Fruit fly (Drosophila melanogaster) S2 (cell line): Measurements from ENCODE around the gene CAH6.

Experiments
- CG8478 ChIP-seq: fragments of >200 bp; optimal IDR thresholded peaks from 2 replicates; lab custom pipeline; 2018
- CTCF ChIP-seq, 2 experiments: fragments of >200 bp; optimal IDR thresholded peaks; 2 replicates each; lab custom pipeline; 2018

The CAH6 gene

DNA sequence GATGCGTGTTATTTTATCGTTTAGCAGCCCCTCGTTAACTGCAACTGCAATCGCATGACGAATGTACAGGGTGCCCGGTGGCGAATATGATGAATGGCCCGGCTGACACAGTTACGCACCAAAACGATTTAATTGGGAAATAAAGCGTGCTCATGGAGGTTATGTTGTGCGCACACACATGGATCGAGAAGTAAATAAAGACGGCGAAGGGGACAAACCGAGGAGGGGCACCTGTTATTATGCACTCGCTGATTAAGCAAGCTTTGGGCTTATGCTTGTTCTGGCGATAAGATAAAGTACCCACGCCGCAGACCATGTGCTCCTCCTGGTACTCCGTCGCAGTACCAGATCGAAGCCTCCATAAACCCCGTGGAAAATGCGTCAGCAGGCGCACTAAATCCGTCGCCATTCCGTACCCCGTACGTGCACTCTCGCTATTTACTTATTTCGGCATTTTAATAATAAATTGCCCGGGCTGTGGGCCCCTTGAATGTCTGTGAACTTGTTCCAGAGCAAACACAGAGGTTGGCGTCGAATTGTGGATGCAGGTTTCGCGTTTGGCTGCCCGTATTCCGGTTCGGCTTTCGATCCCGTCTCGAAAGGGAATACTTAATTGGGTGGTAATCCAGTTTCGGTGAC is 32.2 kb upstream of the CAH6 start:
- TF ChIP-seq CG8478 (lab: Kevin White, UChicago): no peak
- no peak for TF ChIP-seq CTCF (optimal IDR thresholded peaks at IDR 0.05; lab: Kevin White, UChicago)

DNA sequence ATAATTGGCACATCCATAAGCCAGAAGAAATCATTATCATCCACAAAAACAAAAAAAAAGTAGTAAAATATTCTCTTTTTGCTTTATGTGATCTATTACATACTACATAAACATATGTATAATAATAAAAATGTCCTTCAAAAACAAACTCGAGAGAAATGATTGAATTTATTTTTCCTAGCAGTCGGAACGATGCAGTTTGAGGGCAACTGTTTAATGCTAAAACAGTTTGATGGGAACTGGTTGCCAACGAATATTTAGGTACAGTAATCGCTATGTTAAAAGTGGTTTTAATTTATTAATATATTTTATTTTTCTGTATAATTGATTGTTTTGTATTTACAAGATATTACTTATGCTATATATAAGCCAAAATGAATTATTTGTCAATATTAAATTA is 26.3 kb upstream of the CAH6 start:
- TF ChIP-seq CTCF (optimal IDR thresholded peaks at IDR 0.05; lab: Kevin White, UChicago) (peak in 1 of 2 experiments; percentile 9), CG8478 (lab: Kevin White, UChicago) (no peak)

DNA sequence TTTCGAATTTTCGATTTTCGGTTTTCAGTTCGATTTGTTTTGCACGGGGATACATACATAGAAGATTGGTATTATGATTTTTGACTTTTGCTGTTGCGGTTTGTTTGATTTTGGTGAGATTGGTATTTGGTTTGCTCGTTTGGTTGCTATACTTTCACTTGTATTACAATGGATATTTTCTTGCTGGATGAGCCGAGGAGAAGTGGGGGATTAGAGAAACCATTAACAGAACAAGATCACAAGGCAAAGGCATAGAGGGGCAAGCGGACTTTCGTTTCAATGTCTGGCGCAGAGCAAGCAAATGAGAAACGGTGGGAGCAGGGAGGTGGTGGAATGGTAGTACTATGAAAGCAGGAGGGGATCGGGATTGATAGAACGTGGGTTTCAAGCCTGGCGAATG is 25.2 kb upstream of the CAH6 start, which contains the start of gene CG15563:
Gene CG15563, minus strand, starts transcription at position 101 of the 400 bp plus-strand sequence.
- TF ChIP-seq CTCF (optimal IDR thresholded peaks at IDR 0.05; lab: Kevin White, UChicago) (no peak), CG8478 (lab: Kevin White, UChicago) (no peak)

DNA sequence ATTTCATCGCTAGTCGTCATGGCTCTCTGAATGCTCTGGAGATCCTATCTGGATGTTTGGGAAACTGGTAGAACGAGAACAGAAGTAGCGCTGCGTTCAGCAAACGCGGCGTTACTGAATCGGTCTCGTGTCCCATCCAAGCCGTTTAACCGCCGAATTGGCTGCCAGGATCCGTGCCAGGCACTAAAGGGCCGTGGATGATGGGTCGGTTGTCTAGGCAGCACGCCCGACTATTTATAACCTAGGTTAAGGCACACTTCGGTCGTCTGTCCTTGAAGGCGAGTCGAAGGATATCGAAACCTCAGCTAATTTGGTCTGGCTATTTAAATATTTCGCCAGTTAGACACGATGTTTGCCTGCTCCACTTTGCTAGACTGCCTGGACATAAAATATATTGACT is 22.1 kb upstream of the CAH6 start, which contains the start of gene CG15564:
Gene CG15564, minus strand, starts transcription at position 101 of the 400 bp plus-strand sequence.
- no peak for TF ChIP-seq CTCF (optimal IDR thresholded peaks at IDR 0.05; lab: Kevin White, UChicago)
- no peak for TF ChIP-seq CG8478 (lab: Kevin White, UChicago)

DNA sequence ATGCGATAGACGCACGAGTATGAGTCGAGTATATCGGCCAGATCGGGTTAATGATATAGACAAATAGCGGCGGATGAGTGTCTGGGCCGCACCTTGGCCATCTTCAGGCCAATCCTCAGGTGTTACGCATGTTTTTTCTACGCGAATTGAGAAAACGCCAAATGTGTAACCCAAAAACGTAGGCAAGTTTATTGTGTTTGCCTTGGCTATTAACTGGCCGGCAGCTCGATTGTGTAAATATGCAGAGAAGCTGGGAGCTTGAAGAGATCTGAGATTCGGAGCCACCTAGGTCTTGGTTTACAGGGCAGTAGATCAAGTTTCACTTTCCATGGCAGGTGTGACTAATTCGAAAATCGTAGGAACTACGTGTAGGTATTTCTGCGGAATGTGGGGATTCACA is 17.4 kb upstream of the CAH6 start:
- TF ChIP-seq CTCF (optimal IDR thresholded peaks at IDR 0.05; lab: Kevin White, UChicago) (no peak), CG8478 (lab: Kevin White, UChicago) (no peak)

DNA sequence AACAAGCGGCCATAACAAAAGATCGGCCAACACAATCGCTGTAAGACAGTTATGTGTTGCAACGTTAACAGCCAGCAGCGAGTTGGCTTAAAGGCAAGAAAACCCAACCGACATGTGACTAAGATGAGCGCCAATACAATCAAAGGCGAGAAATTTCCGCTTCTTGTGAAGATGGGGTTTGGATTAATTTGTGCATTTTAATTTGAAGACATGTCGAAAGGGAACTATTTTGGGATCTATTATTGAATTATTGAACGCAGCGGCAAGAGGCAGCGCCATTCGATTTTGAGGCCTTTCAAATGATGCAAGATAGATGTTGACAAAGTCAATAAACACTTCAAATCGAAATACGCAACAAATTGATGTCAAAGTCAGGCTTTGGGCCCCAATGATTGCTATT is 16.3 kb upstream of the CAH6 start:
- TF ChIP-seq CG8478 (lab: Kevin White, UChicago) (no peak), CTCF (optimal IDR thresholded peaks at IDR 0.05; lab: Kevin White, UChicago) (no peak)

DNA sequence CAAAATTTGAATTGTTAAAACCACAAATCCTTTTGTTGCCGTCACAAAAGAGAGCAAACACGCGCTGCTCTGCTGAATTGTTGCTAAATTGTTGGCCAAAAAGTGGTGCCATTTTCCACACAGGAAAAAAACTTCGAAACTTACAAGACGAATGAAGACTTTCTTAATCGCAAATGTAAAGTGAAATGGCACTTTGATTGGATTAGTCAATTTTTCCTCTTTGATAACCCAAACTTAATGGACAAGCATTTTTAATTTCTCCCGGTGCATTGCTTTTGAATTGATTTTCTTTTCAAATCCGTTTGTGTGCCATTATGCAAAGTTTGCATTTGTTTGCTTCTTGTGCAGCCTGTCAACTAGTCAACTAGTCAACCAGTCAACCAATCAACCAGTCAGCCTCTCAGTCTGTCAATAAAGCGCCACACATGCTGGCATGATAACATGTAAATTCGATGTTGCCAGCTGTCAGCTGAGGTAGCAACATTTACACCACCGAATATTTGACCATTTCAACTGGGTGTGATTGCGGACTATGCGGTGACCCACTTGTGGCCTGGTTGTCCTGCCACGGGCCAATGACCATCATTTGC is 14.2 kb upstream of the CAH6 start:
- TF ChIP-seq CG8478 (lab: Kevin White, UChicago) (no peak), CTCF (optimal IDR thresholded peaks at IDR 0.05; lab: Kevin White, UChicago) (no peak)

DNA sequence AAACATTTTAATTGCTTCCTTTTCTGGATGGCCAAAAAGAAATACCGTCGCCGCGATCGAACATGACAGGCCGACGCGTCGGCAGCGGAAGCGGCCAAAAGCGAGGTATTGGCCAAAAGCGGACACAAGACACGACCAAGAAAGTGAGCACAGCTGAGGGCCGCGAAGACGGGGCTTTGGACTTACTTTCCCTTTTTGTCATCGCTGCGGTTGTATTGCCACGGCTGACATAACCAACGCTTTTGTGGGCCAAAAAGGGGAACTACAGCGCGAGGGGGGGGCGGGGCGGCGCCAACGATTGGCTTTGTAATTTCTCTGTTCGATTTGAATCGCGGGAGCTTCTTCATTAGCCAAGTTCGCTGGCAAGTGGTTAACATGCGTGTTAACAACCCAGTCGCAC is 11.6 kb upstream of the CAH6 start:
- TF ChIP-seq CTCF (optimal IDR thresholded peaks at IDR 0.05; lab: Kevin White, UChicago) (no peak), CG8478 (lab: Kevin White, UChicago) (no peak)

DNA sequence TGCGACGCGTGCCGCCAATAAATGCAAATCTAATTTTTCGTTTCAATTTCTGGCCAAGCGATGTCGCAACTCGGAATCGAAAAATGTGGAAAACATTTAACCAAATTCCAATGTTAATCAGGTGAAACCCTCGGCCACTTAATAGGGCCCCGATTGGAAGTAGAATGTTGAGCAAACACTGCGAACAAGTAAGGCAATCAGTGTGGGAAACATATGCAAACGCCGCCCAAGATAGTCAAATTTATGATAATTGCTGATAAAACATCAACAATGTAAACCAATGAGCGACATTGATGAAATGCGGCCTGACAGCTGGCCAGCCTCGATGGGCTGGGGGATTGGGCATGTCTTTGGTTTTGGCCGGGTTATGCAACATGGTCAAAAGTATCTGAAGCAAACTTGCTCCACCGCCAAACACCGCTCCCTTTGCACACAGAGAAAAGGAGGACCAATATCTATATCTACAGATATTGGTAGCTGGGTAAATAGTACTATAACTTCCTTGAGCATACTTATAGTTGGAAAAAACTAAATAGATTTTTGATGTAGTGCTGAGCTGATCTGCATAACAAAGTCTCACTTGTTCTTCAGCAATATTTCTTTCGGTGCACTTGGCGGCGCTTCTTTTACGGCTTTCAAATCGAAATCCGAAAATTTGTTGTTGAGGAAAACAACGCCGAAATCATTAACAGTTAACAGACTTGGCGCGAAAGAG is 10.0 kb upstream of the CAH6 start:
- TF ChIP-seq CG8478 (lab: Kevin White, UChicago) (no peak), CTCF (optimal IDR thresholded peaks at IDR 0.05; lab: Kevin White, UChicago) (no peak)

DNA sequence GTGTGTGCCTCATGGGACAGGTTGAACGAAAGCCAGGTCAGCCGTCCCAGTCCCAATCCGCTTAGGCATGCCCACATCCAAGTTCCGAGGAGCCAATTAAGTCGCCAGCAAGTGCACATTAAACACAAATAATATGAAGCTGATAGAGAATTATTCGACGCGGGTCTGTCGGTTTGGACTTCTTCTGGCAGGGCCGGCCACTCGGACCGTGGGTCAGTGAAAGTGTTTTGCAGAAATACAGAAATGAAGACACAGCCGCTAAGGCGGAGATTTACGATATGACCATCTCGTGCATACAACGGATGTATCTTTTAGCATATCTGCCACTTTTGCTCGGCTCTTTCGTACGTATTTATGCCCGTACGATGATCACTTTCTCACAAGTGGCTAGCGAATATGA is 9.2 kb upstream of the CAH6 start:
- TF ChIP-seq CTCF (optimal IDR thresholded peaks at IDR 0.05; lab: Kevin White, UChicago) (no peak), CG8478 (lab: Kevin White, UChicago) (no peak)

DNA sequence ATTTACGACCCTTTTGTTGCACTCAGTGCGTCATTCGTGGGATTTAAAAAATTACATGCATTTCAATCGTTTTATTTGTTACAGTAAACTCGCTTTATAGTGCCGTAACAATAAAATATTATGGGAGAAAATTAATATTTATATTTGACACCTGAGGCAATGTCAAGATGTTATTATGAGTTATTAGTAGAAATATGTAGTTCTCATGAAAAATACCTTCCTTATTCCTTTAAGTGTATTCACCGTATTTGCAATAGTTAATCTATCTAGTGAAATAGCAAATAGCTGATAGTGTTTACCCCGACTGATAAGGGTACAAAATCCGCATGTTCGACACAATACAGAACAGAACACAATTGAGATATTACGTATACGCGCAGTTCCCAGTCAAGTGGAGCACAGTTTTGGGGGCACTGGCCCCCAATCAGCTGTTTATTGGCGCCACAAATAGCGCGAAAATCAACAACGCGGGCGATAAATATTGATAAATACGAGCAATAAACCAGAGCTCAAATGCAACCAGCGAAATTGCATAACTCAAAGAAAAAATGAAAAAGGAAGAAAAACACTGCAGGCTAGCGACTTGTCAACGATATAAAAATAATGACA is 6.9 kb upstream of the CAH6 start:
- TF ChIP-seq CG8478 (lab: Kevin White, UChicago): no peak
- no peak for TF ChIP-seq CTCF (optimal IDR thresholded peaks at IDR 0.05; lab: Kevin White, UChicago)

DNA sequence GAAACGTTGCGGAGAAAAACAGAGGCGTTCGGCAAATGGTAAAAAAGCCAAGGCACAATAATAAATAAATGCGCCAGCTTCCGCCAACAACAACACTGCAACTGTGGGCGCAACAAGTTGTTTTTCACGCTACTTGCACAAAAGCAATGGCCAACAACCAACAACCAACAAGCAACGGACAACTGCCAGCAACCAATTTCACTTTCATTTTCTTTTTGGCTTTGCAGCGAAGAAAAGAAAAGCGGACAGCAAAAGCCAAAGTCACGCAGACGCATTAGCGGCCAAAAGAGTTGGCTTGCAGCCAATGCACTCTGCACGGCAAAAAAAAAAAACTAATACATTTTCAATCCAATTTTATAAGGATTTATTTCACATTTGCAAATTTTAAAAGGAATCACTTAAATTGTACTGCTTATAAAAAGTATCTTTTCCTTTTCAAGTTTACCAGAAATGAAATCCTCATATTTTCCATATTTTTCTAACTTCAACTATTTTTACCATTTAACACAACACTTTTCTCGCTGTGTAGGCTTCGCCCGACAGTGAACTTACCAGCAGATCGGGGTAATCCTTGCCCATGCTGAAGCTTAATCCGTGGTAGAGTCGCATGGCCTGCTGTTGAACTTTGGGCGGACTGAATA is 6.1 kb upstream of the CAH6 start:
- no peak for TF ChIP-seq CTCF (optimal IDR thresholded peaks at IDR 0.05; lab: Kevin White, UChicago)
- no peak for TF ChIP-seq CG8478 (lab: Kevin White, UChicago)

DNA sequence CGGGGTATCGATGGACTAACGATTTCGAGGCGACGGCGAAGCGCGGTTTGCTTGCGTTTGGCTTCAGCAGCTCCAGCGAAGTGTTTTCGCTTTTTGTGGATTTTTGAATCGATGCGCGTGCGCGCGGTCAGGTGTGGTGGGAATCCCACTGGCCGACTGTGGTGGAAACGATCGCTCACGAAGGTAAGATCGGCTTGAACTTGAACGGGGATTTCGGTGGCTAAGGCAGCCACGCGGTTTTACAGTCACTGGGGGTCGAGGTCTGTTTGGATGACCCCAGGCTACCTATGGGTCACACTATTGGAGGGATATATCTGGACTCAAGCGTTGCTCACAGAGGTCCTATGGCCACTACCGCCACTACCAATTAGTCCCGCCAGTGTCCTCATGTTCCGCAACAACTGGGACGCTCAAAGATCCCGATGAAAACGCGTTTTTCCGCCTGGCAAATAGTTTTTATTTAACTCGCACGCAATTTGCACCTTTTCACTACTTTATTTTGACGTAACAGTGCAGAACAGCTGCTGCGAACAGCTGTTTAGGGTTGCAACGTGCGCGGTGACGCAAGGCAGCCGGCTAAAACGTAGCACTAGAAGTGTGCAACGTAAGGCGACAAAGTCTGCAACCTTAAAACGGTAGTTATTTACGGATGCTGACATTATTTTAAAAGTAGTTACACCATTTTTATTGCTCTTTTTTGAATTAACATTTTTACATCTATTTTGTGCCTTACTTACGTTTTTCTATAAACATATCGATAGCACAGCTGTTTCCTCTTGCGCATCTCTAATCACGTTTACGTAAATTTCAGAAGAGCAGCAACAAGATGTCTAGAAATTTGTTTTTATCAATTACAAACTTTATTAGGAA is 5.1 kb upstream of the CAH6 start, which contains the start of the genes qless and mRpL32:
Gene qless, minus strand, starts transcription at position 516 of the 870 bp plus-strand sequence.
Gene mRpL32, plus strand, starts transcription at position 780 of the 870 bp plus-strand sequence.
- no peak for TF ChIP-seq CG8478 (lab: Kevin White, UChicago)
- peak in 1 of 2 experiments; percentile 0 for TF ChIP-seq CTCF (optimal IDR thresholded peaks at IDR 0.05; lab: Kevin White, UChicago)
